Worm (Caenorhabditis elegans) whole organism, L4/young adult: ENCODE measurements around the gene T28B11.1.

ENCODE experiments used
- W03F9.2 ChIP-seq: fragments of 150-350 bp; optimal IDR thresholded peaks from 2 replicates; lab custom pipeline; 2014; ENCODE audit warnings: missing biosample characterization, missing genetic modification characterization
- him-1 ChIP-seq: sonication (generic microtip); optimal IDR thresholded peaks from 2 replicates; lab custom pipeline; 2016; ENCODE audit warnings: missing genotype, missing genetic modification reagents, missing genetic modification characterization, missing compliant biosample characterization

DNA sequence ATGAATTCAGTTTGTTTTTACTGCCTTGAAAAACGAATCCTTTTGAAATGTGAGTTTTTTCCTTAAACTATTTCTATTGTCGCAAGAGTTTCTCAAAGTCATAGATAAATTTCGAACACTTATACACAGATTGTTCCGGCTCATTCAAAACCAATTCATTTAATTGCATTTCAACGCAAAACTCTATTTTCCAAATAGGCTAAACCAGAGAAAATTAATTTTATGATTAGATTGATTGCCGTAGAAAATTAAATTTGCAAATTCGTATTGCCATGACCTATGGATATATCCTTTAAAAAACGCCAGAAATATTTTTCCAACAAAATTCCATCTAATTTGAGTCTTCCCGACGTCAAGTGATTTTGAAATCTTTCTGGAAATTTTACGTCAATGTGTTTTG lies 56.2 kb downstream of the T28B11.1 start:
- TF ChIP-seq W03F9.2 (tag; lab: Kevin White, UChicago) = no peak
- no peak for TF ChIP-seq him-1 (tag; lab: Kevin White, UChicago)
